Worm (Caenorhabditis elegans): ENCODE measurements around the gene ubc-8.

ce11 chrIV:2748863-2749451 lies 41.9 kb upstream of the ubc-8 start:
- TF ChIP-seq him-1 (tag; optimal IDR thresholded peaks at IDR 0.05) (no peak), W03F9.2 (tag; optimal IDR thresholded peaks at IDR 0.05) (no peak)
